Worm (Caenorhabditis elegans) whole organism, midembryonic: ENCODE measurements around the gene scav-1.
A peak's percentile ranks its signal among the peaks of the same experiment; 100 is the strongest.

Source experiments
- T22C8.4 ChIP-seq: fragments of 200-800 bp; sonication (Bioruptor generic); IDR thresholded peaks from 2 replicates; pipeline ENCODE4 v1.3.6; 2022; ENCODE audit warnings: missing genetic modification characterization, missing compliant biosample characterization
- cog-1 ChIP-seq: sonication (generic microtip); optimal IDR thresholded peaks from 2 replicates; lab custom pipeline; 2016; ENCODE audit warnings: missing genetic modification characterization, missing compliant biosample characterization
- flt-1 ChIP-seq: fragments of 200-800 bp; sonication (Bioruptor generic); IDR thresholded peaks from 2 replicates; pipeline ENCODE4 v1.3.6; 2022; ENCODE audit warnings: missing genetic modification characterization, missing compliant biosample characterization
- klf-2 ChIP-seq: fragments of 200-800 bp; sonication (Bioruptor generic); conservative IDR thresholded peaks from 2 replicates; pipeline ENCODE4 v1.3.6; 2022; ENCODE audit warnings: missing genetic modification reagents, missing genetic modification characterization, missing compliant biosample characterization
- med-1 ChIP-seq: sonication (generic microtip); optimal IDR thresholded peaks from 2 replicates; lab custom pipeline; 2017; ENCODE audit warnings: missing genetic modification characterization, mild to moderate bottlenecking, missing compliant biosample characterization, antibody characterized with exemption, missing genetic modification reagents; ENCODE audit not compliant: insufficient read depth
- ref-1 ChIP-seq: fragments of 200-800 bp; sonication (Bioruptor generic); conservative IDR thresholded peaks from 2 replicates; pipeline ENCODE4 v1.3.6; 2022; ENCODE audit warnings: missing genetic modification reagents, missing genetic modification characterization, missing compliant biosample characterization
- tab-1 ChIP-seq: fragments of 200-800 bp; sonication (Bioruptor generic); IDR thresholded peaks from 2 replicates; pipeline ENCODE4 v1.3.6; 2022; ENCODE audit warnings: missing genetic modification characterization, missing compliant biosample characterization
- ztf-23 ChIP-seq: fragments of 200-800 bp; sonication (Bioruptor generic); IDR thresholded peaks from 2 replicates; pipeline ENCODE4 v1.3.6; 2022; ENCODE audit warnings: missing genetic modification reagents, missing genetic modification characterization, missing compliant biosample characterization
- ztf-29 ChIP-seq: fragments of 200-800 bp; sonication (Bioruptor generic); IDR thresholded peaks from 2 replicates; pipeline ENCODE4 v1.3.6; 2022; ENCODE audit warnings: missing genetic modification reagents, missing genetic modification characterization, missing compliant biosample characterization

Gene scav-1

DNA sequence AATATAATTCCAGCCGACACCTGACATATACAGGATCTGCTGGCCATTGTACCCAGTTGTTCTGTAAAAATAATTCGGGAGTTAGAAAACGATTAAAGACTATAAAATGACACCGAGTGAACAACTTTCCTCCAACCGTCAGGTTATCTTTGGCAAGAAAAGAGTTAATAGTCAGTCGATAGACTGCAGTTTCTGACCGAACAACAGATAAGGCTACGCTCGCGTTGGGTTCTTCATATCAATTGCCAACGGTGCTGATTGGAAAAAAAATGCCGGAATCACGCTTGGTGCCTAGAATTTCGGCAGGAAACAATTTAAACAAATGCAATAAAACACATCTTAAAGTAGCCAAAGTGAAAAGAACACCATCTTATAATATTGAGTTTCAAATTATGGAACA, at the start of gene scav-1:
TSS of gene scav-1 (minus strand) at position 61 of the 400 bp plus-strand sequence.
- no peak for TF ChIP-seq T22C8.4 (GFP tag; lab: Robert Waterston, UW)
- TF ChIP-seq med-1 (GFP tag; lab: Kevin White, UChicago), result no peak
- TF ChIP-seq ztf-29, result no peak
- TF ChIP-seq tab-1 (GFP tag; lab: Robert Waterston, UW), result no peak
- TF ChIP-seq klf-2, result no peak
- no peak for TF ChIP-seq ref-1 (GFP tag; lab: Robert Waterston, UW)
- no peak for TF ChIP-seq ztf-23 (GFP tag; lab: Robert Waterston, UW)
- no peak for TF ChIP-seq cog-1 (tag; lab: Kevin White, UChicago)
- TF ChIP-seq flt-1 (GFP tag; lab: Robert Waterston, UW), result no peak

- TF ChIP-seq ztf-23 (GFP tag; lab: Robert Waterston, UW) (no peak), ref-1 (GFP tag; lab: Robert Waterston, UW) (no peak)
These were observed 47.6 kb upstream of the scav-1 start, which contains the start of gene C25F6.8 for ce11 chrX:5447941-5448340. C25F6.8 (plus strand) TSS chrX:5448241.

ce11 chrX:5447381-5447780, 47.0 kb upstream of the scav-1 start:
- no peak for TF ChIP-seq T22C8.4 (GFP tag; lab: Robert Waterston, UW)
- no peak for TF ChIP-seq cog-1 (tag; lab: Kevin White, UChicago)
- no peak for TF ChIP-seq klf-2
- TF ChIP-seq ref-1 (GFP tag; lab: Robert Waterston, UW), result no peak
- no peak for TF ChIP-seq ztf-23 (GFP tag; lab: Robert Waterston, UW)
- TF ChIP-seq ztf-29, result no peak
- no peak for TF ChIP-seq med-1 (GFP tag; lab: Kevin White, UChicago)
- no peak for TF ChIP-seq flt-1 (GFP tag; lab: Robert Waterston, UW)
- TF ChIP-seq tab-1 (GFP tag; lab: Robert Waterston, UW), result no peak

DNA sequence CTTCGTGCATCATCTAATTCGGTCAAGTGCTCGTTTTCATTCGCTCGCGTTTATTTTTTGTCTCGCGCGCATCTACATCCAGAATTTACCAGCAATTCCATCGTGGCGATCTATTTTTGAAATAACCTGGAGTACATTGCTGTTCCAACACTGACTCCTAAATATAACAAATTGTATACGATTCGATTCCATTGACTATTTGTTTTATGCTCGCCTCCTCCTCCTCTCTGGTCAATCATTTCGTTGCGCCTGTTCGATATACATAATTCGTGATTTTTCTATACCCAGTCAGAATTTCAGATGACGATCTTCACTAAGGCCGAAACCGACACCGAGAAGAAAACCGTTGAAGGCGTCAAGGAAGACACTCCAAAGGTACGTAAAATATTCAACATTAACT, 44.5 kb upstream of the scav-1 start, which contains the start of gene itm-2:
TSS of gene itm-2 (plus strand) at position 301 of the 400 bp plus-strand sequence.
- no peak for TF ChIP-seq tab-1 (GFP tag; lab: Robert Waterston, UW)
- no peak for TF ChIP-seq ztf-23 (GFP tag; lab: Robert Waterston, UW)
- TF ChIP-seq cog-1 (tag; lab: Kevin White, UChicago), result no peak
- no peak for TF ChIP-seq med-1 (GFP tag; lab: Kevin White, UChicago)

DNA sequence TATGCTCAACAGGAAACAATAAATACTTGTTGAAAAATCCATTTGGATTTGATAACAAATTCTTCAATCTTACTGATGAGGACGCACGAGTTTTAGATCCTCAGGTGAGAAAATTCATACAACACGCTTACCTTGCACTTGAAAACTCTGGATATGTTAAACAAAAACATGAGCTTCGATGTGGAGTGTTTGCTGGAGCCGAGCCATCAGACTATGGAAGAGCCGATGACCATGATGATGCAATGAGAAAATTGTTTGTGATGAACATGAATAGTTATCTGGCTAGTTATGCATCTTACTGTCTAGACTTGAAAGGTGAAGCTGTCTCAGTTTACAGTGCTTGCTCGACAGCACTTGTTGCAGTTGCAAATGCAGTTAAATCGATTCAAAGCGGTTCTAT, 33.5 kb upstream of the scav-1 start:
- TF ChIP-seq ref-1 (GFP tag; lab: Robert Waterston, UW), result no peak
- TF ChIP-seq flt-1 (GFP tag; lab: Robert Waterston, UW), result no peak
- no peak for TF ChIP-seq tab-1 (GFP tag; lab: Robert Waterston, UW)
- no peak for TF ChIP-seq med-1 (GFP tag; lab: Kevin White, UChicago)
- TF ChIP-seq T22C8.4 (GFP tag; lab: Robert Waterston, UW), result no peak
- no peak for TF ChIP-seq ztf-23 (GFP tag; lab: Robert Waterston, UW)
- TF ChIP-seq cog-1 (tag; lab: Kevin White, UChicago), result no peak
- TF ChIP-seq klf-2, result no peak
- no peak for TF ChIP-seq ztf-29

- TF ChIP-seq flt-1 (GFP tag; lab: Robert Waterston, UW) (no peak; the same call in none of the 2 replicates), T22C8.4 (GFP tag; lab: Robert Waterston, UW) (peak; percentile 67; the same call in 1 of the 2 replicates), ztf-23 (GFP tag; lab: Robert Waterston, UW) (peak; percentile 91), klf-2 (peak; percentile 61), ztf-29 (peak; percentile 76), cog-1 (tag; lab: Kevin White, UChicago) (peak; percentile 96), tab-1 (GFP tag; lab: Robert Waterston, UW) (peak; percentile 83), ref-1 (GFP tag; lab: Robert Waterston, UW) (0 out of 2 replicates have a peak, but pooled peaks have one; percentile 23), med-1 (GFP tag; lab: Kevin White, UChicago) (peak; percentile 61)
These were observed 29.0 kb upstream of the scav-1 start for ce11 chrX:5429335-5429734.

DNA sequence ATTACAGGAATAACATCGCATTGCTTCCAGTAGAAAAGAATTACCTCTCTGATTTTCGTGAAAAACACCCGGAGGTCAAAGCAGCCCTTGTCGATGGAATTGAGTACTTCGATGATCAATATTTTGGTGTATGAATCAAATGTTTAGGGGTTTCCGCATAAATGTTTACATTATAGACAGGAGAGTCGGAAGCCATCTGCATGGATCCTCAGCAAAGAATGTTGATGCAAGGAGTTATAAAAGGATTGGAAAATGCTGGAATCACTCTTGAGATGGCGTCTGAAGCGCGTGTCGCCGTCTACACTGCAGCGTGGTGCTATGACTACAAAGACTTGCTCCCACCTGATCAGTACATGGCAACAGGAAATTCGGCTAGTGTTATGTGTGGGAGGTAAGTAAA, 13.9 kb upstream of the scav-1 start, which contains the start of gene C41A3.2:
TSS of gene C41A3.2 (minus strand) at position 101 of the 400 bp plus-strand sequence.
- TF ChIP-seq cog-1 (tag; lab: Kevin White, UChicago) (no peak), ztf-29 (no peak), flt-1 (GFP tag; lab: Robert Waterston, UW) (no peak), klf-2 (no peak), med-1 (GFP tag; lab: Kevin White, UChicago) (no peak), ref-1 (GFP tag; lab: Robert Waterston, UW) (no peak), T22C8.4 (GFP tag; lab: Robert Waterston, UW) (no peak), ztf-23 (GFP tag; lab: Robert Waterston, UW) (no peak), tab-1 (GFP tag; lab: Robert Waterston, UW) (no peak)

DNA sequence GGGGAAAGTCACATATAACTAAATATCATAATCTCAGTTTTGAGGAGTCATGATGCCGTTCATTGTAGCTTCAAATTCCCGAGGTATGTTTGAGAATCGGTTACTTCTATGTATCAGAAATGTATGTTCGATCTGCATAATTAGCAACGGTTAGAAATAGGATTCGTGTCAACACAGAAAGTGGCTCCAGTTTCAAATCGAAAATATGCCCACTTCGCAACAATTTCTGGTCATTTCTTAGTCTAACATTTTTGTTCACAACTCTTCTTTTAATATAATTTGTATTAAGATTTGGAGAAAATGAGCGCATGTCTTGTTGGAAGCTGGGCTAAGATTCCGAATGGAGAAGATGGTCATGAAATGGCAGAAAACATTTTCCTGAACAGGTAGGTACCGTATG, 13.1 kb upstream of the scav-1 start, which contains the start of gene pks-1:
TSS of gene pks-1 (plus strand) at position 301 of the 400 bp plus-strand sequence.
- TF ChIP-seq ztf-23 (GFP tag; lab: Robert Waterston, UW), result no peak
- TF ChIP-seq med-1 (GFP tag; lab: Kevin White, UChicago), result no peak
- TF ChIP-seq T22C8.4 (GFP tag; lab: Robert Waterston, UW), result no peak
- no peak for TF ChIP-seq tab-1 (GFP tag; lab: Robert Waterston, UW)
- TF ChIP-seq flt-1 (GFP tag; lab: Robert Waterston, UW), result no peak
- TF ChIP-seq cog-1 (tag; lab: Kevin White, UChicago), result no peak
- no peak for TF ChIP-seq klf-2
- TF ChIP-seq ref-1 (GFP tag; lab: Robert Waterston, UW), result no peak
- no peak for TF ChIP-seq ztf-29

DNA sequence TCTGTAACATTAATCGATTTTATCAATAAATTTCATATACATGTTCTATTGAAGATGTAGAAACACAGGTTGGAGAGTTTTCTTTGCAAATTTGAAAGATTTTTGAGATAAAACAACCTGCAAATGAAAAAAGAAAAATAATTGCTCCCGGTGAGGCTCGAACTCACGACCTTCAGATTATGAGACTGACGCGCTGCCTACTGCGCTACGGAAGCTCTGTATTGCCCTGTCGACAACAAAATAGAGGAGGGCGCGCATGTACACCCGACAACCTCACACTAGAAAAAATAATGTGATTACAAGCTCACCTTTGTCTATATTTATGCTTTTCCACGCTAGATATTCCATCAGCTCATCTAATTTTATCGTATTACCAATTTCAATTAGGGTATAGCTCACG, 6.9 kb upstream of the scav-1 start:
- TF ChIP-seq ztf-23 (GFP tag; lab: Robert Waterston, UW) (peak; percentile 63), ztf-29 (peak; percentile 72), cog-1 (tag; lab: Kevin White, UChicago) (no peak), med-1 (GFP tag; lab: Kevin White, UChicago) (peak; percentile 22), ref-1 (GFP tag; lab: Robert Waterston, UW) (no peak; the same call in 1 of the 2 replicates), klf-2 (peak; percentile 67; the same call in 1 of the 2 replicates), flt-1 (GFP tag; lab: Robert Waterston, UW) (no peak), tab-1 (GFP tag; lab: Robert Waterston, UW) (peak; percentile 72), T22C8.4 (GFP tag; lab: Robert Waterston, UW) (peak; percentile 48; the same call in 1 of the 2 replicates)
